Worm (Caenorhabditis elegans) whole organism, L2 larva: ENCODE measurements around the gene C18H9.5.

ENCODE experiments used
- aly-2 ChIP-seq: fragments of 150-350 bp; optimal IDR thresholded peaks from 2 replicates; lab custom pipeline; 2014; ENCODE audit warnings: missing biosample characterization, missing genetic modification characterization
- ceh-82 ChIP-seq: fragments of 150-350 bp; optimal IDR thresholded peaks from 2 replicates; lab custom pipeline; 2014; ENCODE audit warnings: missing biosample characterization, missing genetic modification characterization
- gmeb-1 ChIP-seq: fragments of 150-350 bp; optimal IDR thresholded peaks from 2 replicates; lab custom pipeline; 2014; ENCODE audit warnings: missing biosample characterization, missing genetic modification characterization
- mdl-1 ChIP-seq, 2 experiments: fragments of 150-350 bp in 1 of 2; sonication (generic microtip) in 1 of 2; optimal IDR thresholded peaks; 2 replicates each; lab custom pipeline; 2017; ENCODE audit warnings: missing biosample characterization in 2 of 2, missing genetic modification characterization in 2 of 2
- nhr-10 ChIP-seq: sonication (generic microtip); optimal IDR thresholded peaks from 2 replicates; lab custom pipeline; 2017; ENCODE audit warnings: missing biosample characterization, missing genetic modification characterization
- nhr-12 ChIP-seq: fragments of 150-350 bp; optimal IDR thresholded peaks from 2 replicates; lab custom pipeline; 2014; ENCODE audit warnings: missing biosample characterization, missing genetic modification characterization
- skn-1 ChIP-seq: sonication (generic microtip); optimal IDR thresholded peaks from 2 replicates; lab custom pipeline; 2017; ENCODE audit warnings: missing biosample characterization, missing genetic modification characterization
- unc-39 ChIP-seq: fragments of 150-350 bp; optimal IDR thresholded peaks from 2 replicates; lab custom pipeline; 2014; ENCODE audit warnings: missing biosample characterization, missing genetic modification characterization
- unc-62 ChIP-seq: fragments of 150-350 bp; optimal IDR thresholded peaks from 2 replicates; lab custom pipeline; 2014; ENCODE audit warnings: missing biosample characterization, missing genetic modification reagents, missing genetic modification characterization
- ztf-4 ChIP-seq: fragments of 150-350 bp; optimal IDR thresholded peaks from 2 replicates; lab custom pipeline; 2014; ENCODE audit warnings: missing biosample characterization, missing genetic modification characterization

- no peak for TF ChIP-seq unc-62
- TF ChIP-seq aly-2 (tag; lab: Kevin White, UChicago) = no peak
- TF ChIP-seq mdl-1 (tag; optimal IDR thresholded peaks at IDR 0.05; lab: Kevin White, UChicago) = no peak
- TF ChIP-seq nhr-10 (tag; lab: Kevin White, UChicago) = no peak
- no peak for TF ChIP-seq unc-39 (tag; lab: Kevin White, UChicago)
- no peak for TF ChIP-seq skn-1 (tag; lab: Kevin White, UChicago)
- TF ChIP-seq gmeb-1 (tag; lab: Kevin White, UChicago) = peak; percentile 66
- no peak for TF ChIP-seq nhr-12 (tag; lab: Kevin White, UChicago)
- TF ChIP-seq ztf-4 = no peak
- TF ChIP-seq ceh-82 (tag; lab: Kevin White, UChicago) = no peak
Observed at ce11 chrII:6734674-6735073, 39.3 kb upstream of the C18H9.5 start, which contains the start of gene T14B4.3.
